Fruit fly (Drosophila melanogaster) whole organism, prepupa: ENCODE measurements around the gene CG13028.

Experiments
- CG10669 ChIP-seq: fragments of 200-800 bp; sonication (Bioruptor generic); optimal IDR thresholded peaks from 3 replicates; lab custom pipeline; 2018; ENCODE audit warnings: missing biosample characterization, mild to moderate bottlenecking, missing genetic modification characterization, moderate library complexity
- CG15336 ChIP-seq: fragments of 200-800 bp; sonication (Bioruptor generic); IDR thresholded peaks from 2 replicates; pipeline ENCODE4 v1.3.6; 2022; ENCODE audit warnings: missing biosample characterization, missing genetic modification characterization
- CG3919 ChIP-seq: fragments of 200-800 bp; sonication (Bioruptor generic); optimal IDR thresholded peaks from 3 replicates; lab custom pipeline; 2016; ENCODE audit warnings: missing biosample characterization, missing genetic modification characterization
- CG4318 ChIP-seq: fragments of 200-800 bp; sonication (Bioruptor generic); optimal IDR thresholded peaks from 3 replicates; lab custom pipeline; 2017; ENCODE audit warnings: missing biosample characterization, mild to moderate bottlenecking, missing genetic modification characterization
- Hr38 ChIP-seq: sonication (Bioruptor generic); optimal IDR thresholded peaks from 2 replicates; lab custom pipeline; 2016; ENCODE audit warnings: missing biosample characterization, missing genetic modification characterization
- Lpt ChIP-seq: fragments of 200-800 bp; sonication (Bioruptor generic); optimal IDR thresholded peaks from 3 replicates; lab custom pipeline; 2016; ENCODE audit warnings: missing biosample characterization, missing genetic modification characterization
- Met ChIP-seq: fragments of 200-800 bp; sonication (Bioruptor generic); optimal IDR thresholded peaks from 3 replicates; lab custom pipeline; 2016; ENCODE audit warnings: missing biosample characterization, missing genetic modification characterization
- Smox ChIP-seq: fragments of 200-800 bp; sonication (Bioruptor generic); optimal IDR thresholded peaks from 3 replicates; lab custom pipeline; 2016; ENCODE audit warnings: missing biosample characterization, missing genetic modification characterization
- dac ChIP-seq: fragments of 200-800 bp; sonication (Bioruptor generic); optimal IDR thresholded peaks from 2 replicates; lab custom pipeline; 2017; ENCODE audit warnings: missing biosample characterization, mild to moderate bottlenecking, missing genetic modification characterization

- no peak for TF ChIP-seq Hr38 (GFP tag; lab: Kevin White, UChicago)
- no peak for TF ChIP-seq Lpt (GFP tag; lab: Kevin White, UChicago)
- TF ChIP-seq Met (GFP tag; lab: Kevin White, UChicago), result no peak
- TF ChIP-seq Smox, result no peak
- TF ChIP-seq CG3919 (GFP tag; lab: Kevin White, UChicago), result no peak
- TF ChIP-seq dac (GFP tag; lab: Kevin White, UChicago), result no peak
- peak; percentile 52; the same call in 1 of the 2 replicates for TF ChIP-seq CG15336 (GFP tag; lab: Robert Waterston, UW)
- TF ChIP-seq CG4318 (GFP tag; lab: Kevin White, UChicago), result peak; percentile 13
- TF ChIP-seq CG10669 (GFP tag; lab: Kevin White, UChicago), result no peak
Measured at dm6 chr3L:16893647-16894046, 29.4 kb upstream of the CG13028 start.
